Fruit fly (Drosophila melanogaster) Kc167 (cell line): Measurements from ENCODE around the gene CkIIbeta.

Experiments
- Myc ChIP-seq: fragments of >200 bp; optimal IDR thresholded peaks from 2 replicates; lab custom pipeline; 2017; ENCODE audit warnings: missing external identifiers
- h ChIP-seq: fragments of >200 bp; optimal IDR thresholded peaks from 3 replicates; lab custom pipeline; 2018; ENCODE audit warnings: missing external identifiers
- psq ChIP-seq: fragments of >200 bp; optimal IDR thresholded peaks from 2 replicates; lab custom pipeline; 2017; ENCODE audit warnings: missing external identifiers
- ttk ChIP-seq: sonication (Bioruptor generic); optimal IDR thresholded peaks from 2 replicates; lab custom pipeline; 2017; ENCODE audit warnings: missing external identifiers

- no peak for TF ChIP-seq ttk (lab: Kevin White, UChicago)
- TF ChIP-seq h (lab: Kevin White, UChicago), result no peak
- TF ChIP-seq Myc (lab: Kevin White, UChicago), result no peak
- no peak for TF ChIP-seq psq
Observed at dm6 chrX:11849267-11849666, 56.9 kb downstream of the CkIIbeta start.
